Worm (Caenorhabditis elegans): ENCODE results near the gene ugt-60.

ugt-60 gene

DNA sequence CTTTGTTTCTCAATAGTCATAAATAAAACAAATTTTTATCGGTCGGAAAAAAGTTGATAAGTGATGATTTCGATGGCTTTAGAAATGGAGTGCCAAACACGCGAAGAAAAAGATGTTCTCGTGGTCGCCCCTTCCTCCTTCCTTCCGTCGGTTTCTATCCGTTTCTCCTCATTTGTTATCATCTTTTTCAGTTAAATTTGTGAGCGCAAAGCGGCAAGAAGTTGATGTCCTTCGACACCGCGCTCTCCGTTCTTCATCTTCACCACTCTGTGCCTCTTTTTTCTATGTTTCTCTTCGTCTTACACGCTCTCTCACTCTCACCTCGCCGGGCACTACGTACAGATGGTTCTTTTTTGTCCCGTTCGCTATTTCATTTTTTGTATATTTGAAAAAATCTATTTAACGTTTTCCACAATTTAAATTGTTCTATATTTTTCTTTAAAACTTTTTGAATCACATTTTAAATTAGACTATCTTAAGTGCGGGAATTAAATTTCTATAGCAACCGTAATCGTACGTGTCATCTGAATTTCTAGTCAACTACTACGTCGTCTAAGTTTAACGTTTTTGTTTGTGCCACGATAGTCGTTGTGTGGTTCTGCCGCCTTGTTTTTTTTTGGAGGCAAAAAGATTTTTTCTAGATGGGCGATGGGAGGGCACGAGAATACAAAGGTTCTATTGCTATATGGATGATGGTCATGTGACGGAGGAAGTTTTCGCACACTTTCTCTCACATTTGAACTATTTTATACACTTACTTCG is 20.0 kb upstream of the ugt-60 start (continued):
- TF ChIP-seq egl-27 (tag; optimal IDR thresholded peaks at IDR 0.05): no peak
- no peak for TF ChIP-seq elt-1 (tag; optimal IDR thresholded peaks at IDR 0.05)
- TF ChIP-seq zag-1 (tag; optimal IDR thresholded peaks at IDR 0.05): no peak
- TF ChIP-seq pha-4 (tag; optimal IDR thresholded peaks at IDR 0.05): no peak
- TF ChIP-seq nfya-1 (tag; optimal IDR thresholded peaks at IDR 0.05; ENCODE audit: insufficient read depth): peak; percentile 61
- peak; percentile 7 for TF ChIP-seq elt-2 (tag; optimal IDR thresholded peaks at IDR 0.05)
- no peak for TF ChIP-seq ceh-28 (tag; optimal IDR thresholded peaks at IDR 0.05)
- TF ChIP-seq nhr-67 (tag; optimal IDR thresholded peaks at IDR 0.05): no peak
- TF ChIP-seq R02D3.7 (tag; optimal IDR thresholded peaks at IDR 0.05): no peak
- TF ChIP-seq egl-5 (tag; optimal IDR thresholded peaks at IDR 0.05): no peak
- no peak for TF ChIP-seq pqm-1 (tag; optimal IDR thresholded peaks at IDR 0.05)
- TF ChIP-seq eor-1 (tag; optimal IDR thresholded peaks at IDR 0.05): no peak
- TF ChIP-seq jun-1 (tag; optimal IDR thresholded peaks at IDR 0.05): no peak
- no peak for TF ChIP-seq aly-2 (tag; optimal IDR thresholded peaks at IDR 0.05)
- TF ChIP-seq nhr-23 (tag; optimal IDR thresholded peaks at IDR 0.05): peak; percentile 8
- peak; percentile 34 for TF ChIP-seq ama-1 (optimal IDR thresholded peaks at IDR 0.05)
- no peak for TF ChIP-seq nhr-11 (tag; optimal IDR thresholded peaks at IDR 0.05)
- TF ChIP-seq elt-3 (tag; optimal IDR thresholded peaks at IDR 0.05): no peak
- no peak for TF ChIP-seq snpc-4 (tag; optimal IDR thresholded peaks at IDR 0.05)
- TF ChIP-seq ceh-16 (tag; optimal IDR thresholded peaks at IDR 0.05): no peak
- peak; percentile 16 for TF ChIP-seq hmg-11 (tag; optimal IDR thresholded peaks at IDR 0.05)

DNA sequence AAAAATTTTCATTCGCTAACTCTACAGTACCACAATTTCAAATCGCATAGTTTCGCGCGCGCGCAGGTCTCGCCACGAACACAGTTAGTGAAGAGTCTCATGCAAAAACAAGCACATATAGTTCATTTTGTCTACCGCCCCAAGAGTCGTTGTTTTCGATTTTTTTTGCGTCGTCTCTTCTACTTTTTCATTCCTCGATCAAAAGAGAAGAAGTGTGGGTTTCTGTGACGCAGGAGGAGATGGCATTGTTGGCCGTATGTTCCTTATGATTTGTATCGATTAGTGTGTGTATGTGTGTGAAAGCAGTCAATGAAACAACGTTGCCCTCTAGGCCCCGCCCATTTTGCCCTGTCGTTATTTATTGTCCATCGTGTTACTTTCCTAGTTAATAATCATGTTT is 19.0 kb upstream of the ugt-60 start:
- TF ChIP-seq ama-1 (optimal IDR thresholded peaks at IDR 0.05) (peak; percentile 41), nhr-11 (tag; optimal IDR thresholded peaks at IDR 0.05) (no peak), nfya-1 (tag; optimal IDR thresholded peaks at IDR 0.05; ENCODE audit: insufficient read depth) (peak; percentile 23), nhr-25 (tag; optimal IDR thresholded peaks at IDR 0.05) (peak; percentile 29)

DNA sequence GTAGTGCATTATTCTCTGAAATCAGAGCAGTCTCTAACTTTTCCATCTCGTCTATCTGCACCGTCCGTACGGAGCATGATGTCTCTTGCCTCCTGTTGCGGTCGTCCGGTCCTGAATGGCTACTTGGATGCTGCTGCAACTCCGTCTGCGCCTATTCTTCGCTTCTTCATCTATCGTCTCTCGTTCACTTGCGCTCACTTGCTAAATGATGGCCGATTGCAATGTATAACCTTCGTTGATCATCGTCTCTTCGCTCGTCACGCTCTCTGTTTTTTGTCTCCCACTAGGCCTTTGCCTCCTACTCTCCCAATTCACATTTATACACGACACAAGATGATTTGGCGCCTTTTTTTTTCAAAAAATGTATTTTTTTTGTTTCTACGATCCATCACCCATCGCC is 18.5 kb upstream of the ugt-60 start:
- TF ChIP-seq snpc-4 (tag; optimal IDR thresholded peaks at IDR 0.05) (peak; percentile 59), elt-2 (tag; optimal IDR thresholded peaks at IDR 0.05) (peak; percentile 23), daf-12 (tag; optimal IDR thresholded peaks at IDR 0.05) (no peak), ceh-28 (tag; optimal IDR thresholded peaks at IDR 0.05) (no peak), mml-1 (tag; optimal IDR thresholded peaks at IDR 0.05) (no peak), nhr-237 (tag; optimal IDR thresholded peaks at IDR 0.05) (no peak), nhr-23 (tag; optimal IDR thresholded peaks at IDR 0.05) (peak; percentile 37), R02D3.7 (tag; optimal IDR thresholded peaks at IDR 0.05) (no peak), ZK546.5 (tag; optimal IDR thresholded peaks at IDR 0.05) (no peak), ama-1 (optimal IDR thresholded peaks at IDR 0.05) (peak; percentile 12), nhr-77 (tag; optimal IDR thresholded peaks at IDR 0.05) (no peak), hmg-11 (tag; optimal IDR thresholded peaks at IDR 0.05) (peak; percentile 75), nhr-67 (tag; optimal IDR thresholded peaks at IDR 0.05) (no peak), pha-4 (tag; optimal IDR thresholded peaks at IDR 0.05) (peak; percentile 56), jun-1 (tag; optimal IDR thresholded peaks at IDR 0.05) (peak; percentile 1), ztf-4 (tag; optimal IDR thresholded peaks at IDR 0.05) (no peak), elt-1 (tag; optimal IDR thresholded peaks at IDR 0.05) (peak; percentile 21), elt-3 (tag; optimal IDR thresholded peaks at IDR 0.05) (no peak), lsy-12 (tag; optimal IDR thresholded peaks at IDR 0.05) (no peak), lin-15B (tag; optimal IDR thresholded peaks at IDR 0.05) (peak; percentile 74), egl-27 (tag; optimal IDR thresholded peaks at IDR 0.05) (no peak), pqm-1 (tag; optimal IDR thresholded peaks at IDR 0.05) (peak; percentile 45), fkh-10 (GFP tag; optimal IDR thresholded peaks at IDR 0.05) (no peak), nhr-12 (tag; optimal IDR thresholded peaks at IDR 0.05) (no peak), lin-39 (tag; optimal IDR thresholded peaks at IDR 0.05) (peak; percentile 93), nfya-1 (tag; optimal IDR thresholded peaks at IDR 0.05; ENCODE audit: insufficient read depth) (peak; percentile 89), eor-1 (tag; optimal IDR thresholded peaks at IDR 0.05) (no peak), unc-39 (tag; optimal IDR thresholded peaks at IDR 0.05) (no peak), ztf-11 (tag; optimal IDR thresholded peaks at IDR 0.05) (no peak), skn-1 (tag; optimal IDR thresholded peaks at IDR 0.05) (peak; percentile 42), ceh-9 (tag; optimal IDR thresholded peaks at IDR 0.05) (no peak), egl-5 (tag; optimal IDR thresholded peaks at IDR 0.05) (no peak), tbx-2 (tag; optimal IDR thresholded peaks at IDR 0.05) (peak; percentile 18), nhr-43 (tag; optimal IDR thresholded peaks at IDR 0.05; ENCODE audit: poor library complexity, severe bottlenecking) (peak; percentile 10), nhr-25 (tag; optimal IDR thresholded peaks at IDR 0.05) (peak; percentile 14), ceh-16 (tag; optimal IDR thresholded peaks at IDR 0.05) (no peak)
